Worm (Caenorhabditis elegans): ENCODE results near the gene dli-1.
A peak's percentile ranks its signal among the peaks of the same experiment; 100 is the strongest.

The dli-1 gene

DNA sequence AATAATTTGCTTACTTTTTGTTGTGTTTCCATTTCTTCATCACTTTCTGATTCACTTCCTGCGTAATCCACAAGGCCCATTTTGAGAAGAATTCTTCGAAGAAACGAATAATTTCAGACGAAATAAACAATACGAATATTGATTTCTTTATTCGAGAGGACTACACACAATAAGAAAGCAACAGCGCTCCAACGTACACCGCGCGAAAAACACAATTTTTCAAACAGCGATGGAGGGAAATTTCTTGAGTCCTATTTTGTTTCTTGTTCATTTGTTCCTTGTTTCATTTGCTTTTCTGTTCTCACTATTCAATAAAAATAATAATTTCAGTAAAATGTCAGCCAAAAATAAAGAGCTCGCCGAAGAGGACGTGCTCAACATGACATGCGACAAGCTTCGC lies 4.9 kb downstream of the dli-1 start, which contains the start of the genes prcc-1 and C39E9.12 (continued):
- TF ChIP-seq aly-2 (tag; optimal IDR thresholded peaks at IDR 0.05) (no peak), spr-1 (tag; optimal IDR thresholded peaks at IDR 0.05) (no peak), mes-2 (tag; optimal IDR thresholded peaks at IDR 0.05; ENCODE audit: poor library complexity, severe bottlenecking) (peak; percentile 82), T20F7.1 (GFP tag; optimal IDR thresholded peaks at IDR 0.05) (no peak), egl-27 (tag; optimal IDR thresholded peaks at IDR 0.05) (no peak), dpl-1 (GFP tag; optimal IDR thresholded peaks at IDR 0.05) (peak; percentile 90), nhr-102 (tag; optimal IDR thresholded peaks at IDR 0.05) (no peak), daf-16 (GFP tag; optimal IDR thresholded peaks at IDR 0.05) (no peak), daf-16 (tag; optimal IDR thresholded peaks at IDR 0.05) (peak; percentile 70), hlh-11 (tag; optimal IDR thresholded peaks at IDR 0.05) (no peak), php-3 (GFP tag; IDR thresholded peaks at IDR 0.05) (no peak), zip-11 (GFP tag; IDR thresholded peaks at IDR 0.05) (no peak), F26F4.8 (GFP tag; conservative IDR thresholded peaks at IDR 0.05) (no peak), unc-130 (GFP tag; optimal IDR thresholded peaks at IDR 0.05) (peak; percentile 80), fos-1 (tag; optimal IDR thresholded peaks at IDR 0.05) (no peak), nhr-42 (GFP tag; IDR thresholded peaks at IDR 0.05) (no peak), mxl-3 (GFP tag; optimal IDR thresholded peaks at IDR 0.05) (no peak), nhr-6 (tag; optimal IDR thresholded peaks at IDR 0.05) (peak; percentile 76), rbr-2 (tag; optimal IDR thresholded peaks at IDR 0.05) (peak; percentile 10), Y5F2A.4 (GFP tag; optimal IDR thresholded peaks at IDR 0.05) (no peak), lsy-2 (tag; optimal IDR thresholded peaks at IDR 0.05) (peak in 1 of 2 experiments; percentile 88), mep-1 (tag; optimal IDR thresholded peaks at IDR 0.05) (no peak)

DNA sequence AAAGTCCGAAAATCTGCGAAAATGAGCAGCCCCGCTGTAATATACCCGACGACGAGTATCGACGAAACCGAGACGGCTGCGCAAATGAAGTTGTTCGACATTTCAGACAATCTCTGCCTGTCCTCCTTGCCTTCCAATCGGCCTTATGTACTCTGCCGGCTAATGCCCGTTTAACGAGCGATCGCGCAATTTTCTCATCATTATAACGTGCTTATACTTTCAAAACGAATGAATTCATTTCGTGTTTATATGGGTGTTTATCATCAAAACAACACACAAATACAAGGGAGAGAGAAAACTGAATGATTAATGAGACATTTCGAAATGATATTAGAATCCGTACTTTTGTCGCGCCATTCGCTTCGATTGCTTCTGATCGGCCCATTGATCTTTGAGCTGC lies 7.6 kb downstream of the dli-1 start, which contains the start of gene col-132:
TSS of gene col-132 (minus strand) at position 101 of the 400 bp plus-strand sequence.
- TF ChIP-seq mxl-2 (GFP tag; conservative IDR thresholded peaks at IDR 0.05) (no peak), skn-1 (tag; optimal IDR thresholded peaks at IDR 0.05) (no peak), mxl-3 (GFP tag; optimal IDR thresholded peaks at IDR 0.05) (no peak), nhr-28 (tag; optimal IDR thresholded peaks at IDR 0.05) (no peak), pha-4 (GFP tag; IDR thresholded peaks at IDR 0.05) (no peak), pha-4 (tag; optimal IDR thresholded peaks at IDR 0.05) (no peak), madf-9 (GFP tag; conservative IDR thresholded peaks at IDR 0.05) (no peak), unc-130 (GFP tag; optimal IDR thresholded peaks at IDR 0.05) (no peak), fkh-10 (GFP tag; optimal IDR thresholded peaks at IDR 0.05) (no peak), duxl-1 (tag; optimal IDR thresholded peaks at IDR 0.05; ENCODE audit: poor library complexity) (no peak), hif-1 (tag; optimal IDR thresholded peaks at IDR 0.05) (no peak), daf-12 (tag; optimal IDR thresholded peaks at IDR 0.05) (no peak), tag-97 (GFP tag; IDR thresholded peaks at IDR 0.05) (no peak), T26A8.4 (GFP tag; IDR thresholded peaks at IDR 0.05) (no peak), zip-2 (tag; optimal IDR thresholded peaks at IDR 0.05) (no peak), ceh-32 (tag; optimal IDR thresholded peaks at IDR 0.05; ENCODE audit: poor library complexity) (no peak), lsy-2 (tag; optimal IDR thresholded peaks at IDR 0.05) (no peak)

DNA sequence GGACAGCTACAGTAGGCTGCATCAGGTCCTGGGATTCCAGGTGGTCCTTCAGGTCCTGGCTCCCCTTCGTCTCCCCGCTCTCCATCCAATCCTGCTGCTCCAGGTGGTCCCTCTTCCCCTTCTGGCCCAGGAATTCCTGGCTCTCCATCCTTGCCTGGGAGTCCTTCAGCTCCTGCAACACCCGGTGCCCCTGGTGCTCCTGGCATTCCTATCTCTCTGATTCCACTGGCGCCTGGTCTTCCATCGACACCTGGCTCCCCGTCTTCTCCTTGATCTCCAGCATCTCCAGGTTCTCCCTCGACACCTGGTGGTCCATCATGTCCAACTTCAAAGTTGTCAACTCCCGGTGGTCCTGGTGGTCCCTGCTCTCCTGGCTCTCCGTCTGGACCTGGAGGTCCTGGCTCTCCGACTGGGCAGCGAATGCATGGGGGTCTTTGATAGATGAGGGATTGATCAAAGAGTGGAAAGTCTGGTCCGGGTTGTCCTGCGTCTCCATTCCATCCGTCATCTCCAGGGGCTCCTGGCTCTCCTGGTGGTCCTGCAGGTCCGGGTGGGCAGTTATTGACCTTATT lies 8.8 kb downstream of the dli-1 start:
- TF ChIP-seq mep-1 (tag; optimal IDR thresholded peaks at IDR 0.05) = no peak
- no peak for TF ChIP-seq fkh-10 (GFP tag; optimal IDR thresholded peaks at IDR 0.05)
- 0 out of 2 replicates have a peak, but pooled peaks have one; percentile 5 for TF ChIP-seq egl-43 (GFP tag; IDR thresholded peaks at IDR 0.05)
- peak; percentile 95 for TF ChIP-seq set-16 (GFP tag; IDR thresholded peaks at IDR 0.05)

All from whole organism, L4 larva.